Worm (Caenorhabditis elegans): ENCODE measurements around the gene F43E2.1.

DNA sequence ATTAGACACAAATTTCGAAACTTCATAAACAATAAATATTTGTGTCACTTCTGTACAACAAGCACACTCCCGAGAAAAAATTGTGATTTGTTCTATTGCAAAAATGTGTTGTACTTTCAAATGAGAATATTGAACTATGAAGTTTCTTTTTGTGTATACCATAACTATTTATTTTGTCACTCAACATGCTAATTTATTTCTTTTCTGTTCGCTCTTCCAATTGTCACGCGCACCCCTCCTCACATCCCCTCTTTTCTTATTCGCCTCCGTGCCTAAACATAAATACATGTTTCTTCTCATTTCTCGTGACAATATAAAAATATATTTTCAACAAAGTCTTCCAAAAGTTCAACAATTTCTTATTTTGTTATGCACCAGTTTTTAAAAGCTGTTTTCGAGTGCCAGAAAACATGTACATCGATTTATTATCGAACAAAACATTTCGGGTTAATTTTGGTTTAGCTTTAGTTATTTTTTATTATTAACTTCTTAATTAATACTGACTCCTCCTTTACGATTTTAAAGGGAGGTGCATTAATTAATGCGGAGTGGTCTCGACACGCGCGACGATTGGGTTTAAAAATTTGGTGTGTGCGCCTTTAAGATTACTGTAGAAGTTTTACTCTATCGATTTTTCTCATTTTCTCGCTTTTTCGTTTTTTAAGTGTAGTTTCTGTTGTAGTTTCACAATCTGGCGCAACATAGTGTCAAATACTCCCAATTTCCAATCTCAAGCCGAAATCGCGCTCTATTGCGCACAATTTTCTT lies 19.0 kb downstream of the F43E2.1 start:
- TF ChIP-seq ceh-82 (tag; optimal IDR thresholded peaks at IDR 0.05) = no peak
- TF ChIP-seq pqm-1 (tag; optimal IDR thresholded peaks at IDR 0.05) = no peak
- no peak for TF ChIP-seq ama-1 (optimal IDR thresholded peaks at IDR 0.05)
- no peak for TF ChIP-seq unc-62 (GFP tag; optimal IDR thresholded peaks at IDR 0.05 in 1 of 2)
- TF ChIP-seq unc-62 (tag; optimal IDR thresholded peaks at IDR 0.05) = no peak
- TF ChIP-seq arid-1 (GFP tag; conservative IDR thresholded peaks at IDR 0.05) = no peak
- TF ChIP-seq snpc-4 (tag; optimal IDR thresholded peaks at IDR 0.05) = no peak
- TF ChIP-seq zip-11 (GFP tag; IDR thresholded peaks at IDR 0.05) = no peak
- TF ChIP-seq F49E8.2 (tag; optimal IDR thresholded peaks at IDR 0.05; ENCODE audit: borderline replicate concordance) = no peak
- TF ChIP-seq php-3 (GFP tag; IDR thresholded peaks at IDR 0.05) = no peak
- no peak for TF ChIP-seq cey-2 (tag; optimal IDR thresholded peaks at IDR 0.05; ENCODE audit: borderline replicate concordance, insufficient read depth)
- no peak for TF ChIP-seq lin-1 (GFP tag; IDR thresholded peaks at IDR 0.05)
- TF ChIP-seq nhr-237 (tag; optimal IDR thresholded peaks at IDR 0.05) = no peak

All from whole organism, L4 larva.